Worm (Caenorhabditis elegans) whole organism, L2 larva: ENCODE measurements around the gene T09A5.15.

Experiments used
- C34F6.9 ChIP-seq: fragments of 150-350 bp; optimal IDR thresholded peaks from 2 replicates; lab custom pipeline; 2014; ENCODE audit warnings: missing biosample characterization, missing genetic modification characterization
- R02D3.7 ChIP-seq: fragments of 150-350 bp; optimal IDR thresholded peaks from 2 replicates; lab custom pipeline; 2014; ENCODE audit warnings: missing biosample characterization, missing genetic modification characterization
- Y55F3AM.14 ChIP-seq: fragments of 200-800 bp; sonication (Bioruptor generic); optimal IDR thresholded peaks from 2 replicates; lab custom pipeline; 2018; ENCODE audit warnings: mild to moderate bottlenecking, missing genetic modification characterization, missing compliant biosample characterization
- ZK546.5 ChIP-seq: sonication (generic microtip); optimal IDR thresholded peaks from 2 replicates; lab custom pipeline; 2017; ENCODE audit warnings: missing biosample characterization, missing genetic modification characterization
- alr-1 ChIP-seq: fragments of 150-350 bp; optimal IDR thresholded peaks from 2 replicates; lab custom pipeline; 2014; ENCODE audit warnings: missing biosample characterization, missing genetic modification characterization
- aly-2 ChIP-seq: fragments of 150-350 bp; optimal IDR thresholded peaks from 2 replicates; lab custom pipeline; 2014; ENCODE audit warnings: missing biosample characterization, missing genetic modification characterization
- blmp-1 ChIP-seq: sonication (generic microtip); optimal IDR thresholded peaks from 2 replicates; lab custom pipeline; 2017; ENCODE audit warnings: missing genetic modification characterization, mild to moderate bottlenecking, missing compliant biosample characterization, antibody characterized with exemption, moderate library complexity; ENCODE audit not compliant: insufficient read depth
- ceh-16 ChIP-seq: fragments of 150-350 bp; optimal IDR thresholded peaks from 2 replicates; lab custom pipeline; 2014; ENCODE audit warnings: missing biosample characterization, missing genetic modification characterization
- ceh-82 ChIP-seq: fragments of 150-350 bp; optimal IDR thresholded peaks from 2 replicates; lab custom pipeline; 2014; ENCODE audit warnings: missing biosample characterization, missing genetic modification characterization
- crh-2 ChIP-seq: sonication (generic microtip); optimal IDR thresholded peaks from 2 replicates; lab custom pipeline; 2017; ENCODE audit warnings: missing biosample characterization, missing genetic modification characterization
- egl-27 ChIP-seq: sonication (generic microtip); optimal IDR thresholded peaks from 3 replicates; lab custom pipeline; 2017; ENCODE audit warnings: missing biosample characterization, missing genetic modification reagents, missing genetic modification characterization
- elt-1 ChIP-seq: fragments of 150-350 bp; optimal IDR thresholded peaks from 2 replicates; lab custom pipeline; 2014; ENCODE audit warnings: missing biosample characterization, missing genetic modification characterization
- elt-3 ChIP-seq: sonication (generic microtip); optimal IDR thresholded peaks from 2 replicates; lab custom pipeline; 2017; ENCODE audit warnings: missing biosample characterization, missing genetic modification characterization
- fos-1 ChIP-seq: fragments of 150-350 bp; optimal IDR thresholded peaks from 2 replicates; lab custom pipeline; 2014; ENCODE audit warnings: missing biosample characterization, missing genetic modification characterization
- gmeb-1 ChIP-seq: fragments of 150-350 bp; optimal IDR thresholded peaks from 2 replicates; lab custom pipeline; 2014; ENCODE audit warnings: missing biosample characterization, missing genetic modification characterization
- lin-11 ChIP-seq: fragments of 150-350 bp; sonication (generic microtip); optimal IDR thresholded peaks from 2 replicates; lab custom pipeline; 2014; ENCODE audit warnings: missing biosample characterization, missing genetic modification characterization, inconsistent platforms, mixed read lengths
- lin-13 ChIP-seq: fragments of 150-350 bp; optimal IDR thresholded peaks from 2 replicates; lab custom pipeline; 2014; ENCODE audit warnings: missing biosample characterization, missing genetic modification reagents, missing genetic modification characterization
- lin-39 ChIP-seq: fragments of 150-350 bp; optimal IDR thresholded peaks from 2 replicates; lab custom pipeline; 2014; ENCODE audit warnings: missing biosample characterization, missing genetic modification reagents, missing genetic modification characterization
- lsy-2 ChIP-seq, 2 experiments: fragments of 150-350 bp in 1 of 2; sonication (generic microtip) in 1 of 2; optimal IDR thresholded peaks; 2 replicates each; lab custom pipeline; 2014 to 2017; ENCODE audit warnings: missing biosample characterization in 2 of 2, missing genetic modification characterization in 2 of 2
- mab-5 ChIP-seq: fragments of 150-350 bp; optimal IDR thresholded peaks from 2 replicates; lab custom pipeline; 2014; ENCODE audit warnings: missing biosample characterization, missing genetic modification characterization
- mbf-1 ChIP-seq: sonication (generic microtip); optimal IDR thresholded peaks from 2 replicates; lab custom pipeline; 2017; ENCODE audit warnings: missing biosample characterization, missing genetic modification characterization
- mdl-1 ChIP-seq, 2 experiments: fragments of 150-350 bp in 1 of 2; sonication (generic microtip) in 1 of 2; optimal IDR thresholded peaks; 2 replicates each; lab custom pipeline; 2017; ENCODE audit warnings: missing biosample characterization in 2 of 2, missing genetic modification characterization in 2 of 2
- nhr-11 ChIP-seq: fragments of 150-350 bp; optimal IDR thresholded peaks from 2 replicates; lab custom pipeline; 2014; ENCODE audit warnings: missing biosample characterization, missing genetic modification characterization
- nhr-129 ChIP-seq: fragments of 150-350 bp; optimal IDR thresholded peaks from 2 replicates; lab custom pipeline; 2014; ENCODE audit warnings: missing biosample characterization, missing genetic modification characterization
- nhr-21 ChIP-seq: fragments of 150-350 bp; optimal IDR thresholded peaks from 2 replicates; lab custom pipeline; 2014; ENCODE audit warnings: missing biosample characterization, missing genetic modification characterization
- nhr-237 ChIP-seq: fragments of 150-350 bp; optimal IDR thresholded peaks from 2 replicates; lab custom pipeline; 2014; ENCODE audit warnings: missing biosample characterization, missing genetic modification characterization
- nhr-25 ChIP-seq: fragments of 150-350 bp; sonication (generic microtip); optimal IDR thresholded peaks from 3 replicates; lab custom pipeline; 2014; ENCODE audit warnings: missing biosample characterization, missing genetic modification characterization
- nhr-6 ChIP-seq: fragments of 150-350 bp; optimal IDR thresholded peaks from 2 replicates; lab custom pipeline; 2014; ENCODE audit warnings: missing biosample characterization, missing genetic modification characterization
- nhr-77 ChIP-seq: fragments of 150-350 bp; optimal IDR thresholded peaks from 2 replicates; lab custom pipeline; 2014; ENCODE audit warnings: missing biosample characterization, missing genetic modification characterization
- peb-1 ChIP-seq: fragments of 150-350 bp; optimal IDR thresholded peaks from 2 replicates; lab custom pipeline; 2014; ENCODE audit warnings: missing biosample characterization, missing genetic modification characterization
- sem-4 ChIP-seq: fragments of 150-350 bp; optimal IDR thresholded peaks from 2 replicates; lab custom pipeline; 2014; ENCODE audit warnings: missing biosample characterization, missing genetic modification reagents, missing genetic modification characterization
- skn-1 ChIP-seq: sonication (generic microtip); optimal IDR thresholded peaks from 2 replicates; lab custom pipeline; 2017; ENCODE audit warnings: missing biosample characterization, missing genetic modification characterization
- sma-3 ChIP-seq: sonication (generic microtip); optimal IDR thresholded peaks from 2 replicates; lab custom pipeline; 2016; ENCODE audit warnings: missing genetic modification reagents, missing genetic modification characterization, missing compliant biosample characterization
- sma-9 ChIP-seq, 2 experiments: fragments of 150-350 bp in 1 of 2; sonication (generic microtip) in 1 of 2; optimal IDR thresholded peaks; 2 replicates each; lab custom pipeline; 2014 to 2016; ENCODE audit warnings: missing genetic modification characterization in 2 of 2, mild to moderate bottlenecking in 1 of 2, missing biosample characterization in 1 of 2, missing compliant biosample characterization in 1 of 2, missing genetic modification reagents in 1 of 2, moderate library complexity in 1 of 2
- snpc-4 ChIP-seq: fragments of 150-350 bp; optimal IDR thresholded peaks from 2 replicates; lab custom pipeline; 2014; ENCODE audit warnings: missing biosample characterization, missing genetic modification characterization
- unc-39 ChIP-seq: fragments of 150-350 bp; optimal IDR thresholded peaks from 2 replicates; lab custom pipeline; 2014; ENCODE audit warnings: missing biosample characterization, missing genetic modification characterization
- unc-55 ChIP-seq: fragments of 150-350 bp; sonication (generic microtip); optimal IDR thresholded peaks from 3 replicates; lab custom pipeline; 2014; ENCODE audit warnings: missing biosample characterization, missing genetic modification reagents, missing genetic modification characterization
- zag-1 ChIP-seq: fragments of 150-350 bp; optimal IDR thresholded peaks from 2 replicates; lab custom pipeline; 2014; ENCODE audit warnings: missing biosample characterization, missing genetic modification characterization
- ztf-1 ChIP-seq: fragments of 200-800 bp; sonication (Bioruptor generic); conservative IDR thresholded peaks from 2 replicates; pipeline ENCODE4 v1.3.6; 2022; ENCODE audit warnings: missing genetic modification characterization, missing compliant biosample characterization
- ztf-11 ChIP-seq: sonication (generic microtip); optimal IDR thresholded peaks from 2 replicates; lab custom pipeline; 2017; ENCODE audit warnings: missing biosample characterization, missing genetic modification characterization
- ztf-4 ChIP-seq: fragments of 150-350 bp; optimal IDR thresholded peaks from 2 replicates; lab custom pipeline; 2014; ENCODE audit warnings: missing biosample characterization, missing genetic modification characterization

T09A5.15 gene

DNA sequence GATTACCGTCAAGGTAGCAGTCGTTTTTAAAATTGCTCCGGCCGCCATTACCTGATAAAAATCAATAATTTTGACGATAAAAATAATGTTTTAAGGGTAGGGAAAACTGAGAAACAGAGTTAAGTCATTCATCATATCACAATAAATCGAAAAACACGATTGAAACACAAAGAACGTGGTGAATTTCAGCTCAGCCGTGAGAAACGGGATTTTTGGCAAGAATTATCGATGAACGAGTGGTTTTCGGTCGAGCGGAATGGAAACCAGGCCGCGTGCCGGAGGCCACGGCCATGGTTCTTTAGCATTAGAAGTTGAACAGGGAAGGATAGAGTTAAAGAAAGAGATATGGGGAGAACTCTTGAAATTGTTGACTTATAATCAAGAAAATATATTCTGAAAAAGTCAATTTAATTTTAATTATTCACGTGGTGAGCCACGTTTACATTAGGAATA is 21.5 kb downstream of the T09A5.15 start, which contains the start of the genes vha-4 and T01H3.5:
Gene vha-4, minus strand, starts transcription at position 51 of the 453 bp plus-strand sequence.
Gene T01H3.5, plus strand, starts transcription at position 351 of the 453 bp plus-strand sequence.
- TF ChIP-seq mbf-1 (no peak), lin-11 (tag; lab: Kevin White, UChicago) (no peak), ztf-11 (tag; lab: Kevin White, UChicago) (no peak), unc-55 (peak; percentile 16), nhr-237 (no peak), snpc-4 (tag; lab: Kevin White, UChicago) (no peak), Y55F3AM.14 (GFP tag; lab: Kevin White, UChicago) (no peak), fos-1 (tag; lab: Kevin White, UChicago) (peak; percentile 62), lsy-2 (tag; optimal IDR thresholded peaks at IDR 0.05; lab: Kevin White, UChicago) (peak in 1 of 2 experiments; percentile 12), elt-1 (tag; lab: Kevin White, UChicago) (no peak), sma-9 (GFP tag; optimal IDR thresholded peaks at IDR 0.05; lab: Kevin White, UChicago) (no peak), sma-9 (tag; optimal IDR thresholded peaks at IDR 0.05; lab: Kevin White, UChicago) (no peak), crh-2 (no peak), nhr-129 (tag; lab: Kevin White, UChicago) (peak; percentile 5), lin-39 (no peak), skn-1 (tag; lab: Kevin White, UChicago) (no peak)

DNA sequence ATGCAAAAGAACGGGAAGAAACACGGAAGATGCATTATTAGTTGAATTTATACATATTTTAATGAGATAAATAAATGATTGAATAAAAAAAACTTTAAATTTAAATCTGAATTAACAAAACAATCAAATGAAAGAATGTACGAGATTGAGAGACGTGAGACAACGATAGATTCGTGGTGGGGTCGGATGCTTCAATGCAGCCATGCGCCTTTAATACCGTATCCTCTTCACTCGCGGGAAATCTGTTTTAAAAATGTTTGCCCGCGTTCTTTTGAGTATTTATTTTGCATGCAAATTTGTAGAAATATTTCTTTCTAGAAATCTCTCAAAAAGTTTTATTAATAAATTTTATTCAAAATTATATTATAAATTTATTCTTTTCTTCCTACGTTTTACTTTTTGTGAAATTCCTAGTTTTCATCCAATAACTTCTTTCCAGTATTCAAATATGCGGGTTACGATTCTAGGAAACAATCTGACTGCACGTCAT is 22.7 kb downstream of the T09A5.15 start, which contains the start of gene perm-1:
Gene perm-1, plus strand, starts transcription at position 440 of the 490 bp plus-strand sequence.
- TF ChIP-seq ceh-82 (no peak), nhr-21 (no peak), unc-39 (tag; lab: Kevin White, UChicago) (no peak), nhr-6 (tag; lab: Kevin White, UChicago) (no peak), egl-27 (no peak), lsy-2 (tag; optimal IDR thresholded peaks at IDR 0.05; lab: Kevin White, UChicago) (peak in 1 of 2 experiments; percentile 53)
- TF ChIP-seq, all 48 proteins: peak for 1

ce11 chrII:7884898-7885297 is 27.1 kb downstream of the T09A5.15 start:
- TF ChIP-seq sma-3 (GFP tag; lab: Kevin White, UChicago): no peak
- peak; percentile 20 for TF ChIP-seq nhr-129 (tag; lab: Kevin White, UChicago)
- no peak for TF ChIP-seq elt-3 (tag; lab: Kevin White, UChicago)
- TF ChIP-seq blmp-1 (tag; lab: Kevin White, UChicago): no peak
- no peak for TF ChIP-seq aly-2
- no peak for TF ChIP-seq nhr-6 (tag; lab: Kevin White, UChicago)
- no peak for TF ChIP-seq nhr-25 (tag; lab: Kevin White, UChicago)
- TF ChIP-seq elt-1 (tag; lab: Kevin White, UChicago): no peak
- peak in 1 of 2 experiments; percentile 38 for TF ChIP-seq lsy-2 (tag; optimal IDR thresholded peaks at IDR 0.05; lab: Kevin White, UChicago)
- TF ChIP-seq lin-11 (tag; lab: Kevin White, UChicago): peak; percentile 23
- peak; percentile 65 for TF ChIP-seq C34F6.9 (tag; lab: Kevin White, UChicago)
- no peak for TF ChIP-seq ztf-11 (tag; lab: Kevin White, UChicago)
- TF ChIP-seq unc-55: peak; percentile 95

ce11 chrII:7887295-7887694 is 29.5 kb downstream of the T09A5.15 start:
- TF ChIP-seq ZK546.5 (tag; lab: Kevin White, UChicago) (no peak), elt-3 (tag; lab: Kevin White, UChicago) (no peak), peb-1 (tag; lab: Kevin White, UChicago) (no peak), nhr-25 (tag; lab: Kevin White, UChicago) (peak; percentile 6), ztf-1 (GFP tag; lab: Robert Waterston, UW) (no peak), lsy-2 (tag; optimal IDR thresholded peaks at IDR 0.05; lab: Kevin White, UChicago) (peak in 1 of 2 experiments; percentile 77), lin-11 (tag; lab: Kevin White, UChicago) (peak; percentile 21), ceh-16 (no peak), sem-4 (tag; lab: Kevin White, UChicago) (no peak), blmp-1 (tag; lab: Kevin White, UChicago) (no peak), unc-39 (tag; lab: Kevin White, UChicago) (no peak), nhr-129 (tag; lab: Kevin White, UChicago) (peak; percentile 92), nhr-6 (tag; lab: Kevin White, UChicago) (no peak), elt-1 (tag; lab: Kevin White, UChicago) (no peak), lin-13 (peak; percentile 17), zag-1 (tag; lab: Kevin White, UChicago) (peak; percentile 83), egl-27 (no peak), ztf-4 (tag; lab: Kevin White, UChicago) (peak; percentile 75), ceh-82 (no peak), R02D3.7 (tag; lab: Kevin White, UChicago) (no peak), lin-39 (no peak), nhr-11 (no peak), nhr-77 (tag; lab: Kevin White, UChicago) (no peak), gmeb-1 (no peak), C34F6.9 (tag; lab: Kevin White, UChicago) (peak; percentile 88), nhr-237 (no peak), unc-55 (peak; percentile 44), snpc-4 (tag; lab: Kevin White, UChicago) (no peak), aly-2 (no peak), ztf-11 (tag; lab: Kevin White, UChicago) (no peak), skn-1 (tag; lab: Kevin White, UChicago) (peak; percentile 28), alr-1 (tag; lab: Kevin White, UChicago) (no peak), mdl-1 (tag; optimal IDR thresholded peaks at IDR 0.05; lab: Kevin White, UChicago) (no peak), mbf-1 (no peak), sma-9 (GFP tag; optimal IDR thresholded peaks at IDR 0.05; lab: Kevin White, UChicago) (peak; percentile 40), sma-9 (tag; optimal IDR thresholded peaks at IDR 0.05; lab: Kevin White, UChicago) (no peak), mab-5 (tag; lab: Kevin White, UChicago) (no peak), fos-1 (tag; lab: Kevin White, UChicago) (peak; percentile 58), crh-2 (peak; percentile 85)
